Fruit fly (Drosophila melanogaster) whole organism, embryonic: ENCODE data around the gene CG6607.

Experiments
- BtbVII ChIP-seq: fragments of 200-800 bp; sonication (Bioruptor generic); optimal IDR thresholded peaks from 3 replicates; lab custom pipeline; 2017; ENCODE audit warnings: missing biosample characterization, mild to moderate bottlenecking, missing genetic modification characterization
- CG10366 ChIP-seq: fragments of 200-800 bp; sonication (Bioruptor generic); IDR thresholded peaks from 2 replicates; pipeline ENCODE4 v1.3.6; 2022; ENCODE audit warnings: missing biosample characterization, missing genetic modification characterization
- CG10462 ChIP-seq: fragments of 200-800 bp; sonication (Bioruptor generic); optimal IDR thresholded peaks from 2 replicates; lab custom pipeline; 2016; ENCODE audit warnings: missing biosample characterization, missing genetic modification characterization
- CG10979 ChIP-seq: fragments of 200-800 bp; sonication (Bioruptor generic); optimal IDR thresholded peaks from 2 replicates; lab custom pipeline; 2018; ENCODE audit warnings: missing biosample characterization, mild to moderate bottlenecking, missing genetic modification characterization, moderate library complexity
- CG13424 ChIP-seq: fragments of 200-800 bp; sonication (Bioruptor generic); optimal IDR thresholded peaks from 2 replicates; lab custom pipeline; 2019; ENCODE audit warnings: missing biosample characterization, mild to moderate bottlenecking, missing genetic modification characterization, moderate library complexity
- CG17186 ChIP-seq: fragments of 200-800 bp; sonication (Bioruptor generic); optimal IDR thresholded peaks from 3 replicates; lab custom pipeline; 2017; ENCODE audit warnings: missing biosample characterization, missing genetic modification reagents, missing genetic modification characterization
- CG17328 ChIP-seq: fragments of 200-800 bp; sonication (Bioruptor generic); IDR thresholded peaks from 2 replicates; pipeline ENCODE4 v1.3.6; 2022; ENCODE audit warnings: missing biosample characterization, missing genetic modification characterization
- CG17361 ChIP-seq: fragments of 200-800 bp; sonication (Bioruptor generic); IDR thresholded peaks from 3 replicates; pipeline ENCODE4 v1.3.6; 2022; ENCODE audit warnings: missing biosample characterization, missing genetic modification characterization
- CG17829 ChIP-seq: fragments of 200-800 bp; optimal IDR thresholded peaks from 2 replicates; lab custom pipeline; 2019; ENCODE audit warnings: missing biosample characterization, mild to moderate bottlenecking, missing genetic modification characterization, moderate library complexity
- CG31388 ChIP-seq: fragments of 200-800 bp; sonication (Bioruptor generic); optimal IDR thresholded peaks from 2 replicates; lab custom pipeline; 2016; ENCODE audit warnings: missing biosample characterization, missing genetic modification characterization
- CG32772 ChIP-seq: fragments of 200-800 bp; sonication (Bioruptor generic); IDR thresholded peaks from 2 replicates; pipeline ENCODE4 v1.3.6; 2022; ENCODE audit warnings: missing biosample characterization, missing genetic modification characterization
- CG4404 ChIP-seq: fragments of 200-800 bp; sonication (Bioruptor generic); IDR thresholded peaks from 2 replicates; pipeline ENCODE4 v1.3.6; 2022; ENCODE audit warnings: missing biosample characterization, missing genetic modification characterization
- CG4730 ChIP-seq: fragments of 200-800 bp; sonication (Bioruptor generic); IDR thresholded peaks from 2 replicates; pipeline ENCODE4 v1.3.6; 2022; ENCODE audit warnings: missing biosample characterization, missing genetic modification characterization
- CG5245 ChIP-seq: fragments of 200-800 bp; sonication (Bioruptor generic); optimal IDR thresholded peaks from 3 replicates; lab custom pipeline; 2016; ENCODE audit warnings: missing biosample characterization, missing genetic modification characterization
- CG6654 ChIP-seq: fragments of 200-800 bp; sonication (Bioruptor generic); optimal IDR thresholded peaks from 2 replicates; lab custom pipeline; 2017; ENCODE audit warnings: missing biosample characterization, mild to moderate bottlenecking, missing genetic modification characterization
- CG6791 ChIP-seq: fragments of 200-800 bp; sonication (Bioruptor generic); IDR thresholded peaks from 3 replicates; pipeline ENCODE4 v1.3.6; 2022; ENCODE audit warnings: missing biosample characterization, missing genetic modification characterization; ENCODE audit not compliant: partially characterized antibody
- CG7357 ChIP-seq: fragments of 200-800 bp; sonication (Bioruptor generic); IDR thresholded peaks from 3 replicates; pipeline ENCODE4 v1.3.6; 2022; ENCODE audit warnings: missing biosample characterization, missing genetic modification characterization
- CG9215 ChIP-seq: fragments of 200-800 bp; sonication (Bioruptor generic); IDR thresholded peaks from 2 replicates; pipeline ENCODE4 v1.3.6; 2022; ENCODE audit warnings: missing biosample characterization, missing genetic modification characterization
- Camta ChIP-seq: fragments of 200-800 bp; sonication (Bioruptor generic); optimal IDR thresholded peaks from 2 replicates; lab custom pipeline; 2016; ENCODE audit warnings: missing biosample characterization, missing genetic modification characterization
- Dfd ChIP-seq, 2 experiments: fragments of >200 bp; optimal IDR thresholded peaks; 2 replicates each; lab custom pipeline; 2017; ENCODE audit warnings: missing biosample characterization in 2 of 2, missing genetic modification characterization in 2 of 2
- Dip2 ChIP-seq: fragments of 200-800 bp; sonication (Bioruptor generic); IDR thresholded peaks from 2 replicates; pipeline ENCODE4 v1.3.6; 2022; ENCODE audit warnings: missing biosample characterization, missing genetic modification characterization
- ERR ChIP-seq: fragments of 200-800 bp; sonication (Bioruptor generic); optimal IDR thresholded peaks from 2 replicates; lab custom pipeline; 2016; ENCODE audit warnings: missing biosample characterization, missing genetic modification characterization
- Ets97D ChIP-seq: fragments of 200-800 bp; sonication (Bioruptor generic); optimal IDR thresholded peaks from 3 replicates; lab custom pipeline; 2016; ENCODE audit warnings: missing biosample characterization, missing genetic modification characterization
- H2.0 ChIP-seq: fragments of 200-800 bp; sonication (Bioruptor generic); IDR thresholded peaks from 2 replicates; pipeline ENCODE4 v1.3.6; 2022; ENCODE audit warnings: missing biosample characterization, missing genetic modification characterization
- Hmx ChIP-seq: fragments of 200-800 bp; sonication (Bioruptor generic); optimal IDR thresholded peaks from 2 replicates; lab custom pipeline; 2016; ENCODE audit warnings: missing biosample characterization, missing genetic modification characterization
- Hr3 ChIP-seq: fragments of 200-800 bp; sonication (Bioruptor generic); optimal IDR thresholded peaks from 3 replicates; lab custom pipeline; 2016; ENCODE audit warnings: missing biosample characterization, missing genetic modification characterization
- Hsf ChIP-seq: fragments of 200-800 bp; sonication (Bioruptor generic); optimal IDR thresholded peaks from 3 replicates; lab custom pipeline; 2016; ENCODE audit warnings: missing biosample characterization, missing genetic modification characterization
- Jarid2 ChIP-seq: fragments of 200-800 bp; sonication (Bioruptor generic); optimal IDR thresholded peaks from 3 replicates; lab custom pipeline; 2017; ENCODE audit warnings: mild to moderate bottlenecking, missing biosample characterization, missing genetic modification reagents, missing genetic modification characterization
- Lpt ChIP-seq: fragments of >200 bp; optimal IDR thresholded peaks from 2 replicates; lab custom pipeline; 2018; ENCODE audit warnings: missing biosample characterization, missing genetic modification characterization
- Med ChIP-seq: fragments of 200-800 bp; sonication (Bioruptor generic); peaks from one replicate; lab custom pipeline; 2016; ENCODE audit warnings: missing biosample characterization, missing genetic modification characterization, mild to moderate bottlenecking, inconsistent platforms, moderate library complexity
- ac ChIP-seq: fragments of 200-800 bp; sonication (Bioruptor generic); optimal IDR thresholded peaks from 3 replicates; lab custom pipeline; 2017; ENCODE audit warnings: missing biosample characterization, mild to moderate bottlenecking, missing genetic modification characterization
- br ChIP-seq: fragments of >200 bp; optimal IDR thresholded peaks from 2 replicates; lab custom pipeline; 2017
- bsh ChIP-seq, 2 experiments: fragments of 200-800 bp; sonication (Bioruptor generic); optimal IDR thresholded peaks; 2 replicates each; lab custom pipeline; 2017 to 2018; ENCODE audit warnings: mild to moderate bottlenecking in 2 of 2, missing biosample characterization in 2 of 2, missing genetic modification characterization in 2 of 2, moderate library complexity in 1 of 2
- chm ChIP-seq: fragments of 200-800 bp; sonication (Bioruptor generic); IDR thresholded peaks from 2 replicates; pipeline ENCODE4 v1.3.6; 2022; ENCODE audit warnings: missing biosample characterization, missing genetic modification characterization
- disco-r ChIP-seq: fragments of 200-800 bp; sonication (Bioruptor generic); optimal IDR thresholded peaks from 2 replicates; lab custom pipeline; 2016; ENCODE audit warnings: missing biosample characterization, missing genetic modification characterization
- dmrt11E ChIP-seq: fragments of 200-800 bp; sonication (Bioruptor generic); optimal IDR thresholded peaks from 3 replicates; lab custom pipeline; 2018; ENCODE audit warnings: missing biosample characterization, mild to moderate bottlenecking, missing genetic modification characterization, moderate library complexity
- dmrt99B ChIP-seq: fragments of 200-800 bp; sonication (Bioruptor generic); optimal IDR thresholded peaks from 2 replicates; lab custom pipeline; 2018; ENCODE audit warnings: missing biosample characterization, mild to moderate bottlenecking, missing genetic modification characterization, moderate library complexity
- gcm ChIP-seq: fragments of 200-800 bp; sonication (Bioruptor generic); optimal IDR thresholded peaks from 2 replicates; lab custom pipeline; 2019; ENCODE audit warnings: missing biosample characterization, mild to moderate bottlenecking, missing genetic modification characterization, moderate library complexity
- hth ChIP-seq: fragments of >200 bp; optimal IDR thresholded peaks from 2 replicates; lab custom pipeline; 2017; ENCODE audit warnings: inconsistent platforms
- ken ChIP-seq: fragments of 200-800 bp; sonication (Bioruptor generic); IDR thresholded peaks from 3 replicates; pipeline ENCODE4 v1.3.6; 2022; ENCODE audit warnings: missing biosample characterization, missing genetic modification characterization
- luna ChIP-seq: fragments of 200-800 bp; sonication (Bioruptor generic); optimal IDR thresholded peaks from 2 replicates; lab custom pipeline; 2016; ENCODE audit warnings: missing biosample characterization, missing genetic modification characterization
- nmo ChIP-seq: fragments of 200-800 bp; sonication (Bioruptor generic); optimal IDR thresholded peaks from 2 replicates; lab custom pipeline; 2018; ENCODE audit warnings: missing biosample characterization, mild to moderate bottlenecking, missing genetic modification characterization, moderate library complexity
- nom ChIP-seq: fragments of 200-800 bp; sonication (Bioruptor generic); optimal IDR thresholded peaks from 2 replicates; lab custom pipeline; 2017; ENCODE audit warnings: missing biosample characterization, missing genetic modification characterization, mild to moderate bottlenecking, moderate library complexity, missing genetic modification reagents
- pfk ChIP-seq: fragments of 200-800 bp; sonication (Bioruptor generic); optimal IDR thresholded peaks from 2 replicates; lab custom pipeline; 2018; ENCODE audit warnings: missing biosample characterization, mild to moderate bottlenecking, missing genetic modification characterization, moderate library complexity
- pita ChIP-seq: fragments of 200-800 bp; sonication (Bioruptor generic); optimal IDR thresholded peaks from 2 replicates; lab custom pipeline; 2017; ENCODE audit warnings: missing biosample characterization, mild to moderate bottlenecking, missing genetic modification characterization
- psq ChIP-seq: fragments of 200-800 bp; sonication (Bioruptor generic); optimal IDR thresholded peaks from 2 replicates; lab custom pipeline; 2017; ENCODE audit warnings: missing biosample characterization, missing genetic modification characterization
- pum ChIP-seq: fragments of 200-800 bp; sonication (Bioruptor generic); optimal IDR thresholded peaks from 2 replicates; lab custom pipeline; 2016; ENCODE audit warnings: missing biosample characterization, missing genetic modification characterization
- scrt ChIP-seq: fragments of 200-800 bp; sonication (Bioruptor generic); optimal IDR thresholded peaks from 2 replicates; lab custom pipeline; 2018; ENCODE audit warnings: missing biosample characterization, mild to moderate bottlenecking, missing genetic modification characterization, moderate library complexity
- sens ChIP-seq: fragments of 200-800 bp; sonication (Bioruptor generic); peaks from one replicate; lab custom pipeline; 2016; ENCODE audit warnings: missing biosample characterization, missing genetic modification characterization
- sob ChIP-seq: fragments of 200-800 bp; sonication (Bioruptor generic); IDR thresholded peaks from 2 replicates; pipeline ENCODE4 v1.3.6; 2022; ENCODE audit warnings: missing biosample characterization, missing genetic modification characterization
- tna ChIP-seq: fragments of 200-800 bp; sonication (Bioruptor generic); IDR thresholded peaks from 2 replicates; pipeline ENCODE4 v1.3.6; 2022; ENCODE audit warnings: missing biosample characterization, missing genetic modification characterization; ENCODE audit not compliant: partially characterized antibody
- ttk ChIP-seq: fragments of 200-800 bp; sonication (Bioruptor generic); IDR thresholded peaks from 2 replicates; pipeline ENCODE4 v2.1.2; 2022; ENCODE audit warnings: missing biosample characterization, missing genetic modification characterization
- twi ChIP-seq: fragments of 200-800 bp; optimal IDR thresholded peaks from 2 replicates; lab custom pipeline; 2019; ENCODE audit warnings: missing biosample characterization, mild to moderate bottlenecking, missing genetic modification characterization, moderate library complexity

The CG6607 gene

DNA sequence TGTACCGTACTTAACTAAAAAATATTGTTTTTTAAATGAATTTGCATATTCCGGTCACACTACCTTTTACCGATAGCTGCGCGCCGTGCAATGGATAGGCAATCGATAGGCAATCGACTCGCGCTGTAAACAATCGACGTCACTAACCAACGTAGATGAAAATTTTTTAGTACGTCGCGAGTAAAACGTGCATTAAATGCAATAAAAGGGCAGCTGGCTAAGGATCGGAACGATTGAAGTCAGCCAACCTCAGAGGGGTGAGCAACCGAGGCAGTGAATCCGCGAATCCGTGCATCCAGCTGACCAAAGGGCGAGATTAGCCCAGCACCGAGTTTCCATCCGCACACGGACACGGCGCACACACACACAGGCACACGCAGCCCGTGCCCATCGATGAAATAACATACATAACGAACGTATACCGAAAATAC lies 9.7 kb upstream of the CG6607 start, which contains the start of gene Pp1alpha-96A (continued):
- TF ChIP-seq dmrt99B (tag; lab: Kevin White, UChicago): no peak
- peak; percentile 37 for TF ChIP-seq gcm (GFP tag; lab: Kevin White, UChicago)
- no peak for TF ChIP-seq ken (GFP tag; lab: Robert Waterston, UW)
- TF ChIP-seq CG17361 (GFP tag; lab: Robert Waterston, UW): no peak
- TF ChIP-seq CG4404 (GFP tag; lab: Robert Waterston, UW): no peak
- TF ChIP-seq twi (tag; lab: Kevin White, UChicago): no peak
- no peak for TF ChIP-seq sob (GFP tag; lab: Robert Waterston, UW)
- TF ChIP-seq CG9215 (GFP tag; lab: Robert Waterston, UW): no peak
- no peak for TF ChIP-seq CG10462 (GFP tag; lab: Kevin White, UChicago)
- TF ChIP-seq CG10366 (GFP tag; lab: Robert Waterston, UW): no peak
- no peak for TF ChIP-seq Lpt (GFP tag; lab: Kevin White, UChicago)
- TF ChIP-seq dmrt11E (tag; lab: Kevin White, UChicago): no peak
- TF ChIP-seq pum: no peak
- TF ChIP-seq Ets97D (GFP tag; lab: Kevin White, UChicago): peak; percentile 66
- TF ChIP-seq CG13424 (tag; lab: Kevin White, UChicago): no peak
- no peak for TF ChIP-seq psq
- TF ChIP-seq Dfd (GFP tag; optimal IDR thresholded peaks at IDR 0.05; lab: Kevin White, UChicago): no peak
- no peak for TF ChIP-seq CG5245
- TF ChIP-seq Camta (GFP tag; lab: Kevin White, UChicago): peak; percentile 22
- peak; percentile 44 for TF ChIP-seq nmo
- no peak for TF ChIP-seq CG31388 (GFP tag; lab: Kevin White, UChicago)
- TF ChIP-seq sens (GFP tag; lab: Kevin White, UChicago): peak; percentile 45
- TF ChIP-seq hth (lab: Kevin White, UChicago): no peak
- no peak for TF ChIP-seq CG32772
- TF ChIP-seq CG6791 (GFP tag; lab: Robert Waterston, UW): peak; percentile 91
- no peak for TF ChIP-seq ttk (GFP tag; lab: Robert Waterston, UW)
- no peak for TF ChIP-seq disco-r
- no peak for TF ChIP-seq Hr3
- TF ChIP-seq tna (GFP tag; lab: Robert Waterston, UW): peak; percentile 87
- no peak for TF ChIP-seq pita
- TF ChIP-seq Hmx (GFP tag; lab: Kevin White, UChicago): no peak
- TF ChIP-seq bsh (GFP tag; optimal IDR thresholded peaks at IDR 0.05; lab: Kevin White, UChicago): no peak
- no peak for TF ChIP-seq Jarid2
- TF ChIP-seq CG17186 (GFP tag; lab: Kevin White, UChicago): peak; percentile 95
- peak; percentile 22 for TF ChIP-seq ERR (GFP tag; lab: Kevin White, UChicago)
- TF ChIP-seq CG17328 (GFP tag; lab: Robert Waterston, UW): 0 out of 2 replicates have a peak, but pooled peaks have one; percentile 5
- TF ChIP-seq ac: no peak
- TF ChIP-seq CG4730 (GFP tag; lab: Robert Waterston, UW): no peak
- peak; percentile 19 for TF ChIP-seq CG10979 (tag; lab: Kevin White, UChicago)
- no peak for TF ChIP-seq CG7357
- peak; percentile 89 for TF ChIP-seq Med
- no peak for TF ChIP-seq CG6654 (GFP tag; lab: Kevin White, UChicago)
- no peak for TF ChIP-seq BtbVII
- no peak for TF ChIP-seq nom (GFP tag; lab: Kevin White, UChicago)
- TF ChIP-seq CG17829 (tag; lab: Kevin White, UChicago): no peak
- no peak for TF ChIP-seq br (lab: Kevin White, UChicago)
- TF ChIP-seq scrt (GFP tag; lab: Kevin White, UChicago): no peak
- no peak for TF ChIP-seq chm (GFP tag; lab: Robert Waterston, UW)
- TF ChIP-seq Dip2 (GFP tag; lab: Robert Waterston, UW): no peak
- no peak for TF ChIP-seq luna (GFP tag; lab: Kevin White, UChicago)
- no peak for TF ChIP-seq pfk (GFP tag; lab: Kevin White, UChicago)
- no peak for TF ChIP-seq Hsf (GFP tag; lab: Kevin White, UChicago)
- no peak for TF ChIP-seq H2.0
